Worm (Caenorhabditis elegans): ENCODE results near the gene R10E8.2.

DNA sequence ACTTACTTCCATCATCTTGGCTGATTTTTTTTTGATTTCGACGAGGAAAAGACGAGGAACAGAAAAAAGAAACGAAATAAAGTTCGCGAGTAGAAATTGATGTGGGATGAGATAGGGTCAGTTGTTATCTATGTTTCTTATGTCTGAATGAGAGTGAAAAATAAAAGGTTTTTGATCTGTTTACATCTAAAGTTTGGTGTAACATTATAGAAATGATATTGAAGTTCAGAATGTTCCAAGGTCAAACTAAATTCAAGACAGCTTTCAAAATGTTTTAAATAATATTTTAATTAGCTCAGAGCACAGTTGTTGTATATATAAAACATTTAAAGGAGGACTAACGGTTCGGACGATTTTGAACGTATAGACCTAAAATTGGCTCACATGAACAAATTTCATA, 44.5 kb upstream of the R10E8.2 start, which contains the start of gene F16H6.7:
- TF ChIP-seq him-1 (tag; optimal IDR thresholded peaks at IDR 0.05) (no peak), aptf-3 (GFP tag; IDR thresholded peaks at IDR 0.05) (no peak), sea-2 (GFP tag; IDR thresholded peaks at IDR 0.05) (no peak), T07F8.4 (tag; optimal IDR thresholded peaks at IDR 0.05) (no peak), nfya-1 (tag; optimal IDR thresholded peaks at IDR 0.05; ENCODE audit: borderline replicate concordance, insufficient read depth) (no peak), bed-1 (GFP tag; IDR thresholded peaks at IDR 0.05) (no peak), efl-1 (GFP tag; optimal IDR thresholded peaks at IDR 0.05) (no peak), ztf-6 (GFP tag; IDR thresholded peaks at IDR 0.05) (no peak)

All from whole organism, young adult.